Worm (Caenorhabditis elegans): ENCODE results near the gene trpp-3.

DNA sequence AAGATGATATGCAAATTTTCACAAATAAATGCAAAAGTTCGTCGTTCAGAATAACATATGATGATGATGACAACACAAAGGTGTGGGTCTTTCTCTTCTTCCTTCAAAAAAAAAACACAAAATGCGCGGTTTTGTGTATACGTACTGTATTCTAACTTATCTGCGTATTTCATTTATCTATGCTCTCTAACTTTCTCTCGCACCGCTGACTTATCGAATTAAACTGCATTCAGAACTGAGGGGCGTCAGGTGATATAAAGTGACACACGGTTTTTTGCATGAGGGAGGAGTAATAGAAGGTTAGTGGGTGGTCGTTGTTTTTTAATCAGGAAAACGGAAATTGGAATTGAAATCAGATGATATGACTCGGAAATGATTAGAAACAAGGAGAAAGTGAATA lies 25.1 kb upstream of the trpp-3 start, which contains the start of gene sod-4:
- TF ChIP-seq unc-55 (GFP tag; optimal IDR thresholded peaks at IDR 0.05) = no peak
- no peak for TF ChIP-seq ceh-30 (tag; optimal IDR thresholded peaks at IDR 0.05)
- TF ChIP-seq hlh-6 (tag; optimal IDR thresholded peaks at IDR 0.05) = no peak
- TF ChIP-seq pqm-1 (tag; optimal IDR thresholded peaks at IDR 0.05) = no peak
- TF ChIP-seq elt-2 (tag; optimal IDR thresholded peaks at IDR 0.05) = no peak

Data from whole organism, late embryonic.